Worm (Caenorhabditis elegans) whole organism, L4 larva: ENCODE results near the gene str-45.

ENCODE experiments used
- ceh-20 ChIP-seq: fragments of 200-800 bp; sonication (Bioruptor generic); IDR thresholded peaks from 2 replicates; pipeline ENCODE4 v1.3.6; 2022; ENCODE audit warnings: missing genetic modification reagents, missing genetic modification characterization, missing compliant biosample characterization
- egl-27 ChIP-seq: sonication (generic microtip); optimal IDR thresholded peaks from 3 replicates; lab custom pipeline; 2017; ENCODE audit warnings: missing biosample characterization, missing genetic modification reagents, missing genetic modification characterization
- skn-1 ChIP-seq: fragments of 150-350 bp; optimal IDR thresholded peaks from 2 replicates; lab custom pipeline; 2014; ENCODE audit warnings: missing biosample characterization, missing genetic modification characterization

DNA sequence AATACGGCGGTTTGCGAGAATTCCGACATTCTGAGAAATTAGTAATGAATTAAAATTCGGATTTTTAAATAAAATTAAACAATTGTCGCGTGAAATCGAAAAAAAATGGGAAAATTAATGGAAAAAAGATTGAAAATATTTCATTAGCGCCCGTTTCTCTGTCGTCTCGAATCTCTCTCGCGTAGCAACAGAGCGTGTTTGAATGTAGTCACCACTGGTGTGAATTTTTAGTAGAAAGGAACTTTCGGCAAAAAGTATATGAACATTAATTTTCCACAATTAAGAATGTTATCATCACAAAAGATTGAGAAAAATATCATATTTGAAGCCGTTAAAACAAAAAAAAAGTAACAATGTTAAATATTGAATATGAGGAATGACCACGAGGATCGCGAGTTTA is 22.0 kb upstream of the str-45 start, which contains the start of gene aipl-1:
- TF ChIP-seq egl-27 (tag; lab: Kevin White, UChicago), result no peak
- TF ChIP-seq skn-1, result no peak
- TF ChIP-seq ceh-20 (GFP tag; lab: Robert Waterston, UW), result no peak
